Worm (Caenorhabditis elegans): Measurements from ENCODE around the gene tmem-231.

- TF ChIP-seq hlh-6 (tag; optimal IDR thresholded peaks at IDR 0.05) (no peak), nfya-1 (tag; optimal IDR thresholded peaks at IDR 0.05) (no peak), hlh-30 (tag; optimal IDR thresholded peaks at IDR 0.05; ENCODE audit: insufficient read depth) (no peak), tbx-2 (tag; optimal IDR thresholded peaks at IDR 0.05) (no peak), pag-3 (tag; optimal IDR thresholded peaks at IDR 0.05; ENCODE audit: borderline replicate concordance) (no peak)
These were observed 41.8 kb upstream of the tmem-231 start for ce11 chrIV:8384737-8385136.

All from whole organism, late embryonic.